Fruit fly (Drosophila melanogaster) S2 (cell line): Measurements from ENCODE around the gene MED25.

Source experiments
- CG8478 ChIP-seq: fragments of >200 bp; optimal IDR thresholded peaks from 2 replicates; lab custom pipeline; 2018
- CTCF ChIP-seq, 2 experiments: fragments of >200 bp; optimal IDR thresholded peaks; 2 replicates each; lab custom pipeline; 2018

DNA sequence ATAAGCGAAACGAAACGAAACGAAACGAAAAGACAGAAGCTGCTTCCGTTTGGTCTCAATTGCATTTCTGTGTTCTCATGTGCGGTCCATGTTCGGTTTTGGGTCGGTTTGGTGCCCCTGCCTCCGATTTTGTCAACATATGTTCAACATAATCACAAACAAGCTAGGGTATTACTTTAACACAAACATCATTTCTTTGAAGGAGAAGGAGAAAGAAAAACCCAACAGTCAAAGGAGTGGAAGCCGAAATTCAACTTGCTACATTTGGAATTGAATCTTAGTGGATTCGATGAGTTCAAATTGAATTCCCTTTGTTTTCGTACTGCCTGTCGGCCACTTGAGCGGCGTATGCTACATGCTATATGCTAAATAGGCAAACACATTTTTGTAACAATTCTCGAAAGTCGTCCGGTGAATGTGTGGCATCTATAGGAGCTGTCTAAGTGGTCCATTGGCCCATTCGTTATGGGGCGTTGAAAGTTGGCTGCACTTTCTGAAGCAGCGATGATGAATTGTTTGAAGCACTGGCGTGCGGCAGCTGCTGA lies 11.1 kb upstream of the MED25 start:
- no peak for TF ChIP-seq CG8478 (lab: Kevin White, UChicago)
- TF ChIP-seq CTCF (optimal IDR thresholded peaks at IDR 0.05; lab: Kevin White, UChicago) = no peak
